Worm (Caenorhabditis elegans): ENCODE measurements around the gene nra-3.

- no peak for TF ChIP-seq flt-1 (GFP tag; IDR thresholded peaks at IDR 0.05)
- TF ChIP-seq ref-1 (GFP tag; conservative IDR thresholded peaks at IDR 0.05), result no peak
- TF ChIP-seq T22C8.4 (GFP tag; IDR thresholded peaks at IDR 0.05), result no peak
- TF ChIP-seq med-1 (GFP tag; optimal IDR thresholded peaks at IDR 0.05; ENCODE audit: insufficient read depth), result no peak
- no peak for TF ChIP-seq cog-1 (tag; optimal IDR thresholded peaks at IDR 0.05)
These were observed 38.2 kb downstream of the nra-3 start for ce11 chrX:9893069-9893468.

Data from whole organism, midembryonic.